Fruit fly (Drosophila melanogaster) S2 (cell line): ENCODE data around the gene Cul2.

Source experiments
- CG8478 ChIP-seq: fragments of >200 bp; optimal IDR thresholded peaks from 2 replicates; lab custom pipeline; 2018
- CTCF ChIP-seq, 2 experiments: fragments of >200 bp; optimal IDR thresholded peaks; 2 replicates each; lab custom pipeline; 2018

DNA sequence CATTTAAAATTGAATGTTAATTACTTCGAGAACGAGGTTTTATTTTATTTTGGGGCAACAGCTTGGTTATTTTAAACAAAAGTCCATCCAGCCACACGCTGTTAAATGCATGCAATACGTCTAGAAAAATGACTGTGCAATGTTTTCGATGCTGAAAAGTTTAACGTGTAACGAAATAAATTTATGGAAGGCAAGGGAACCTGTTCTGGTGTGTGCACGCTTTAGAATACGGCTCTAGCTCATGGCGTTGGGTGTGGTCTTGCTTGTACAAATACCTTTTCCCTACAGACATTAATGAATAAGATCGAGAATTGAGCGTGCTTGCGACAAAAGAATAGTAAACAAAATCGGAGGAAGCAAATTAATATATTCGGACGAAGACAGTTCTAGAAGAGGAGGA is 9.8 kb upstream of the Cul2 start:
- TF ChIP-seq CG8478: no peak
- no peak for TF ChIP-seq CTCF (optimal IDR thresholded peaks at IDR 0.05; lab: Kevin White, UChicago)
